Fruit fly (Drosophila melanogaster): ENCODE data around the gene CG14958.

- no peak for TF ChIP-seq CTCF (optimal IDR thresholded peaks at IDR 0.05)
- TF ChIP-seq CG8478 (optimal IDR thresholded peaks at IDR 0.05), result no peak
Measured at dm6 chr3L:3226458-3226783, 36.6 kb downstream of the CG14958 start.
